Fruit fly (Drosophila melanogaster): ENCODE results near the gene sofe.

The sofe gene

dm6 chrX:10857376-10857775 is at the start of gene sofe, which contains the start of gene CG2186 (continued):
- TF ChIP-seq ro (GFP tag; IDR thresholded peaks at IDR 0.05) (no peak), Hmx (GFP tag; optimal IDR thresholded peaks at IDR 0.05) (no peak), repo (GFP tag; optimal IDR thresholded peaks at IDR 0.05) (no peak), Mes4 (GFP tag; optimal IDR thresholded peaks at IDR 0.05) (peak; percentile 47), pb (GFP tag; optimal IDR thresholded peaks at IDR 0.05) (no peak), CG42726 (GFP tag; IDR thresholded peaks at IDR 0.05; ENCODE audit: partially characterized antibody) (peak; percentile 56; the same call in 1 of the 2 replicates), CG8089 (GFP tag; optimal IDR thresholded peaks at IDR 0.05) (peak; percentile 5), stwl (tag; optimal IDR thresholded peaks at IDR 0.05) (peak; percentile 77), CG8359 (GFP tag; optimal IDR thresholded peaks at IDR 0.05; ENCODE audit: borderline replicate concordance) (no peak), pfk (GFP tag; optimal IDR thresholded peaks at IDR 0.05) (no peak), HLHmδ (GFP tag; optimal IDR thresholded peaks at IDR 0.05) (no peak), Fer2 (tag; optimal IDR thresholded peaks at IDR 0.05) (no peak), Doc2 (GFP tag; IDR thresholded peaks at IDR 0.05) (no peak), sens-2 (GFP tag; IDR thresholded peaks at IDR 0.05) (no peak), CG6654 (GFP tag; optimal IDR thresholded peaks at IDR 0.05) (peak; percentile 81), zen2 (GFP tag; IDR thresholded peaks at IDR 0.05; ENCODE audit: partially characterized antibody) (peak; percentile 81; the same call in 1 of the 3 replicates), CG11723 (GFP tag; optimal IDR thresholded peaks at IDR 0.05) (no peak), CG11247 (GFP tag; IDR thresholded peaks at IDR 0.05) (no peak), Bteb2 (GFP tag; optimal IDR thresholded peaks at IDR 0.05) (peak; percentile 25), CG3838 (GFP tag; optimal IDR thresholded peaks at IDR 0.05) (no peak), CG15514 (GFP tag; optimal IDR thresholded peaks at IDR 0.05) (peak; percentile 69), Hmr (GFP tag; optimal IDR thresholded peaks at IDR 0.05) (no peak), sna (GFP tag; IDR thresholded peaks at IDR 0.05; ENCODE audit: partially characterized antibody) (peak; percentile 77), CG6254 (GFP tag; optimal IDR thresholded peaks at IDR 0.05) (no peak), CG10366 (GFP tag; IDR thresholded peaks at IDR 0.05) (peak; percentile 44; the same call in 1 of the 2 replicates), CG4328 (GFP tag; optimal IDR thresholded peaks at IDR 0.05) (no peak), luna (GFP tag; optimal IDR thresholded peaks at IDR 0.05) (no peak), fu2 (GFP tag; optimal IDR thresholded peaks at IDR 0.05) (peak; percentile 28), nerfin-2 (GFP tag; IDR thresholded peaks at IDR 0.05; ENCODE audit: partially characterized antibody) (peak; percentile 61), gem (tag; optimal IDR thresholded peaks at IDR 0.05) (no peak), pnt (GFP tag; optimal IDR thresholded peaks at IDR 0.05) (peak; percentile 35), Dp (GFP tag; optimal IDR thresholded peaks at IDR 0.05) (peak; percentile 76), CkIIα-i1 (GFP tag; IDR thresholded peaks at IDR 0.05) (no peak), run (tag; optimal IDR thresholded peaks at IDR 0.05) (no peak), HHEX (GFP tag; optimal IDR thresholded peaks at IDR 0.05) (no peak), tna (GFP tag; IDR thresholded peaks at IDR 0.05; ENCODE audit: partially characterized antibody) (peak; percentile 70), onecut (GFP tag; IDR thresholded peaks at IDR 0.05) (no peak), CG17359 (tag; optimal IDR thresholded peaks at IDR 0.05) (peak; percentile 28), Ravus (GFP tag; IDR thresholded peaks at IDR 0.05) (no peak), Elba2 (GFP tag; optimal IDR thresholded peaks at IDR 0.05) (peak; percentile 79), crp (GFP tag; optimal IDR thresholded peaks at IDR 0.05) (peak in 1 of 2 experiments; percentile 6), tx (GFP tag; optimal IDR thresholded peaks at IDR 0.05) (peak; percentile 14), tio (GFP tag; optimal IDR thresholded peaks at IDR 0.05) (no peak), CG10543 (GFP tag; optimal IDR thresholded peaks at IDR 0.05) (peak; percentile 27), CG30431 (GFP tag; optimal IDR thresholded peaks at IDR 0.05) (no peak), ranshi (GFP tag; IDR thresholded peaks at IDR 0.05) (0 out of 2 replicates have a peak, but pooled peaks have one; percentile 10), fd64A (GFP tag; optimal IDR thresholded peaks at IDR 0.05) (no peak), CG3407 (GFP tag; optimal IDR thresholded peaks at IDR 0.05) (no peak), vvl (GFP tag; IDR thresholded peaks at IDR 0.05) (peak; percentile 64; the same call in 1 of the 2 replicates), CG12155 (GFP tag; optimal IDR thresholded peaks at IDR 0.05) (peak; percentile 68)
